Worm (Caenorhabditis elegans) whole organism, L3 larva: ENCODE data around the gene F59B8.1.

Source experiments
- R02D3.7 ChIP-seq: fragments of 150-350 bp; optimal IDR thresholded peaks from 2 replicates; lab custom pipeline; 2014; ENCODE audit warnings: missing biosample characterization, missing genetic modification characterization
- aly-2 ChIP-seq: fragments of 150-350 bp; optimal IDR thresholded peaks from 2 replicates; lab custom pipeline; 2014; ENCODE audit warnings: missing biosample characterization, missing genetic modification characterization
- ama-1 ChIP-seq: fragments of 150-350 bp; optimal IDR thresholded peaks from 2 replicates; lab custom pipeline; 2018
- ceh-28 ChIP-seq: fragments of 150-350 bp; optimal IDR thresholded peaks from 2 replicates; lab custom pipeline; 2014; ENCODE audit warnings: missing biosample characterization, missing genetic modification reagents, missing genetic modification characterization
- ceh-9 ChIP-seq: sonication (generic microtip); optimal IDR thresholded peaks from 2 replicates; lab custom pipeline; 2018; ENCODE audit warnings: missing biosample characterization, missing genetic modification characterization
- egl-5 ChIP-seq: fragments of 150-350 bp; optimal IDR thresholded peaks from 2 replicates; lab custom pipeline; 2017; ENCODE audit warnings: missing biosample characterization, missing genetic modification reagents, missing genetic modification characterization, inconsistent platforms
- elt-1 ChIP-seq: fragments of 150-350 bp; optimal IDR thresholded peaks from 2 replicates; lab custom pipeline; 2014; ENCODE audit warnings: missing biosample characterization, missing genetic modification characterization
- elt-2 ChIP-seq: sonication (generic microtip); optimal IDR thresholded peaks from 2 replicates; lab custom pipeline; 2016; ENCODE audit warnings: missing genetic modification reagents, mild to moderate bottlenecking, missing genetic modification characterization, missing compliant biosample characterization
- elt-3 ChIP-seq, 3 experiments: fragments of 150-350 bp in 1 of 3; sonication (generic microtip) in 2 of 3; optimal IDR thresholded peaks; 2 replicates in 2 of 3; 4 replicates in 1 of 3; lab custom pipeline; 2014 to 2017; ENCODE audit warnings: missing biosample characterization in 3 of 3, missing genetic modification characterization in 3 of 3
- eor-1 ChIP-seq, 2 experiments: fragments of 150-350 bp; optimal IDR thresholded peaks; 2 replicates each; lab custom pipeline; 2014 to 2018; ENCODE audit warnings: missing biosample characterization in 2 of 2, missing genetic modification characterization in 2 of 2
- fkh-10 ChIP-seq: sonication (generic microtip); optimal IDR thresholded peaks from 2 replicates; lab custom pipeline; 2017; ENCODE audit warnings: missing biosample characterization, missing genetic modification reagents, missing genetic modification characterization
- fkh-2 ChIP-seq: fragments of 150-350 bp; optimal IDR thresholded peaks from 2 replicates; lab custom pipeline; 2014; ENCODE audit warnings: missing biosample characterization, missing genetic modification reagents, missing genetic modification characterization
- fos-1 ChIP-seq: fragments of 150-350 bp; optimal IDR thresholded peaks from 2 replicates; lab custom pipeline; 2014; ENCODE audit warnings: missing biosample characterization, missing genetic modification characterization
- hmg-11 ChIP-seq: sonication (generic microtip); optimal IDR thresholded peaks from 2 replicates; lab custom pipeline; 2016; ENCODE audit warnings: missing genetic modification characterization, missing compliant biosample characterization
- jun-1 ChIP-seq: fragments of 150-350 bp; optimal IDR thresholded peaks from 2 replicates; lab custom pipeline; 2014; ENCODE audit warnings: missing biosample characterization, missing genetic modification reagents, missing genetic modification characterization
- lin-15B ChIP-seq: fragments of 150-350 bp; optimal IDR thresholded peaks from 2 replicates; lab custom pipeline; 2014; ENCODE audit warnings: missing biosample characterization, missing genetic modification characterization
- lin-39 ChIP-seq: fragments of 150-350 bp; optimal IDR thresholded peaks from 2 replicates; lab custom pipeline; 2018; ENCODE audit warnings: missing biosample characterization, missing genetic modification reagents, missing genetic modification characterization
- lsy-12 ChIP-seq: sonication (generic microtip); optimal IDR thresholded peaks from 2 replicates; lab custom pipeline; 2016; ENCODE audit warnings: mild to moderate bottlenecking, missing genetic modification characterization, missing compliant biosample characterization
- nfya-1 ChIP-seq: sonication (generic microtip); optimal IDR thresholded peaks from 2 replicates; lab custom pipeline; 2017; ENCODE audit warnings: missing genetic modification characterization, mild to moderate bottlenecking, missing compliant biosample characterization, antibody characterized with exemption, moderate library complexity; ENCODE audit not compliant: insufficient read depth
- nhr-11 ChIP-seq: fragments of 150-350 bp; optimal IDR thresholded peaks from 2 replicates; lab custom pipeline; 2014; ENCODE audit warnings: missing biosample characterization, missing genetic modification characterization
- nhr-12 ChIP-seq: fragments of 150-350 bp; optimal IDR thresholded peaks from 2 replicates; lab custom pipeline; 2014; ENCODE audit warnings: missing biosample characterization, missing genetic modification characterization
- nhr-23 ChIP-seq: fragments of 150-350 bp; optimal IDR thresholded peaks from 2 replicates; lab custom pipeline; 2014; ENCODE audit warnings: missing biosample characterization, missing genetic modification reagents, missing genetic modification characterization
- nhr-237 ChIP-seq: fragments of 150-350 bp; optimal IDR thresholded peaks from 2 replicates; lab custom pipeline; 2014; ENCODE audit warnings: missing biosample characterization, missing genetic modification characterization
- nhr-25 ChIP-seq: sonication (generic microtip); optimal IDR thresholded peaks from 2 replicates; lab custom pipeline; 2017; ENCODE audit warnings: missing biosample characterization, missing genetic modification characterization
- nhr-43 ChIP-seq: sonication (generic microtip); optimal IDR thresholded peaks from 2 replicates; lab custom pipeline; 2016; ENCODE audit warnings: mild to moderate bottlenecking, missing genetic modification characterization, missing compliant biosample characterization; ENCODE audit not compliant: poor library complexity, severe bottlenecking
- nhr-67 ChIP-seq: fragments of 150-350 bp; optimal IDR thresholded peaks from 2 replicates; lab custom pipeline; 2014; ENCODE audit warnings: missing biosample characterization, missing genetic modification characterization
- nhr-76 ChIP-seq: fragments of 150-350 bp; sonication (generic microtip); optimal IDR thresholded peaks from 5 replicates; lab custom pipeline; 2014; ENCODE audit warnings: missing biosample characterization, missing genetic modification characterization
- pqm-1 ChIP-seq: fragments of 150-350 bp; optimal IDR thresholded peaks from 2 replicates; lab custom pipeline; 2017; ENCODE audit warnings: missing biosample characterization, missing genetic modification characterization, inconsistent platforms
- sea-2 ChIP-seq: fragments of 150-350 bp; sonication (generic microtip); optimal IDR thresholded peaks from 4 replicates; lab custom pipeline; 2014; ENCODE audit warnings: missing biosample characterization, missing genetic modification reagents, missing genetic modification characterization
- skn-1 ChIP-seq: fragments of 150-350 bp; optimal IDR thresholded peaks from 2 replicates; lab custom pipeline; 2014; ENCODE audit warnings: missing biosample characterization, missing genetic modification characterization
- snpc-4 ChIP-seq: fragments of 150-350 bp; optimal IDR thresholded peaks from 2 replicates; lab custom pipeline; 2014; ENCODE audit warnings: missing biosample characterization, missing genetic modification characterization
- unc-62 ChIP-seq: fragments of 150-350 bp; sonication (generic microtip); optimal IDR thresholded peaks from 4 replicates; lab custom pipeline; 2014; ENCODE audit warnings: missing biosample characterization, missing genetic modification reagents, missing genetic modification characterization
- ztf-11 ChIP-seq: fragments of 150-350 bp; optimal IDR thresholded peaks from 2 replicates; lab custom pipeline; 2014; ENCODE audit warnings: missing biosample characterization, missing genetic modification characterization
- ztf-4 ChIP-seq: fragments of 150-350 bp; optimal IDR thresholded peaks from 2 replicates; lab custom pipeline; 2014; ENCODE audit warnings: missing biosample characterization, missing genetic modification characterization

The F59B8.1 gene

DNA sequence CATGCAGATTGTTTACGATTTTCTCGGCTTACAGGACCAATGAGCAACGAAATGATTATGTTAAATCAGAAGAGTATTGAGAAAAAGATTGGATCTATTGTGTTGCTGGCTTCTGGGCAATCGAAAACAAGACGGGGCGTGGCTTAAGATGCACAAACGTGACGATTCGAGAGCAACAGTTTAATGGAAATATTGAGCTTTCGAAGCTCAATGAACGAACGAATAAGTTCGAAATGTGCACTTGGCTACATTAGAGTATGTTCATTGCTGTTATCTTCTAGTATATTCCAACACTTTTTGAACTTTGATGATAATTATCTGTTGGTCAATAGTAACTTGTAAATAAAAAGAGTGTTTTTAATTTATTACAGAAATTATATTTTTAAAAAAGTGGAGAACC, 17.3 kb downstream of the F59B8.1 start, which contains the start of gene hsp-12.3:
hsp-12.3 (minus strand) TSS at position 101 of the 400 bp plus-strand sequence.
- no peak for TF ChIP-seq ztf-4 (tag; lab: Kevin White, UChicago)
- TF ChIP-seq eor-1 (tag; optimal IDR thresholded peaks at IDR 0.05; lab: Kevin White, UChicago) = no peak
- no peak for TF ChIP-seq skn-1 (tag; lab: Kevin White, UChicago)
- TF ChIP-seq lin-39 = no peak

DNA sequence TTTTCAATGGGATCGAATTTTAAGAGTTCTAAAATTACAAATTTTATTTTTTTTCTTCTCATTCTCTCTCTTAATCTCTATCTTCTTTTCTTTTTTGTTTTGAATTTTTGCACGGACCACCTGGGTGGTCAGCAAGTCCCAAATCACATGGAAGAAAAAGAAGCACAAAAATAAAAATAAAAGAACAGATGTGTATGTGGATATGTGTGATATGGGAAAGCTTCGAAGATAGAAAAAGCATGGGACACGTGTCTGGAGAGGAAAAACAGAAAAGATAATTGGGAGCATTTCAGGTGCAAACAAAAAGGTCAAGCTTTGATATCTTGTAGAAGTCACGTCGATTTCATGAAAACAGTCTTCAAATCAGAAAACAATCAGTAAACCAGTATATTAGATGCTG, 19.1 kb downstream of the F59B8.1 start, which contains the start of gene hsp-12.6:
hsp-12.6 (minus strand) TSS at position 20 of the 400 bp plus-strand sequence.
- TF ChIP-seq nhr-237 (tag; lab: Kevin White, UChicago) (no peak), ztf-4 (tag; lab: Kevin White, UChicago) (no peak), sea-2 (GFP tag; lab: Kevin White, UChicago) (no peak), fos-1 (tag; lab: Kevin White, UChicago) (no peak), lin-15B (tag; lab: Kevin White, UChicago) (no peak), lsy-12 (tag; lab: Kevin White, UChicago) (no peak), nhr-43 (tag; lab: Kevin White, UChicago) (no peak), elt-3 (tag; optimal IDR thresholded peaks at IDR 0.05; lab: Kevin White, UChicago) (no peak), nhr-76 (no peak), ceh-9 (tag; lab: Kevin White, UChicago) (no peak), nhr-11 (tag; lab: Kevin White, UChicago) (no peak), nhr-12 (tag; lab: Kevin White, UChicago) (no peak), unc-62 (GFP tag; lab: Kevin White, UChicago) (no peak), ceh-28 (tag; lab: Kevin White, UChicago) (no peak), elt-1 (tag; lab: Kevin White, UChicago) (no peak)
- TF ChIP-seq, all 47 proteins: peak for 0

DNA sequence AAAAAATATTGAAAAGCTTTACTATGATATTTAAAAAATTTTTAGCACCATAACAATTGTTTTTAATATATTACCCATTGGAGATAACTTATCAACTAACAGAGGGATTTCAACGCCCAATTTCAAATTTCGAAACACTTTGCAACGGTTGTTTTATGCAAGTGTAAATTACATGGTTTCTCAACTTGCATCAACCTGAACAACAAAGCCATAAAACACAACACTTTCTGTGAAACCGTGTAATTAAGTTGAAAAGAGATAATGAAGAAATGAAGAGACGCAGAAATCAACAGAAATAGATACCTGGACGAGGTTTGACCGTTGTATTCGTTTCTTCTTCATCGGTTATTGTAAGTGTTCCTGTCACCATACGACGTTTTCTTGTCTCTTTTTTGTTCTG, 22.3 kb downstream of the F59B8.1 start, which contains the start of gene cpin-1:
cpin-1 (plus strand) TSS at position 301 of the 400 bp plus-strand sequence.
- TF ChIP-seq nhr-25 (tag; lab: Kevin White, UChicago) (peak; percentile 3), snpc-4 (tag; lab: Kevin White, UChicago) (no peak)

DNA sequence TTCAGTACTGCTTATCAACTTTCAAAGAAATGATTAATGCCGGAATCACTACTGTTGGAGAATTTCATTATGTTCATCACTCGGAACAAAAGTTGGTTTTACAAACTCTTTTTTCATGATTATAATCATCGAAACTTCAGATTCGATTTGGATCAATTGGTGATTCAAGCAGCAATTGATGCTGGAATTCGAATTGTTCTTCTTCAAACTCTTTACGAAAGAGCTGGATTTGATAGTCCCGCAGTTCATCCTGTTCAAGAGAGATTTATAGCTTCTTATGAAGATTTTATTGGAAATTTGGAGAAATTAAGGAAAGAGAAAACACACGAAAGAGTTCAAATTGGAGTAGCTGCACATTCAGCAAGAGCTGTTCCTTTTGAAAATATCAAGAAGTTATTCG, 23.8 kb downstream of the F59B8.1 start:
- TF ChIP-seq hmg-11 (tag; lab: Kevin White, UChicago) = no peak
- TF ChIP-seq elt-2 (tag; lab: Kevin White, UChicago) = no peak
- no peak for TF ChIP-seq ztf-4 (tag; lab: Kevin White, UChicago)
- no peak for TF ChIP-seq fos-1 (tag; lab: Kevin White, UChicago)
- no peak for TF ChIP-seq lsy-12 (tag; lab: Kevin White, UChicago)
- no peak for TF ChIP-seq egl-5
- no peak for TF ChIP-seq nhr-23 (tag; lab: Kevin White, UChicago)
- no peak for TF ChIP-seq sea-2 (GFP tag; lab: Kevin White, UChicago)
- TF ChIP-seq aly-2 (tag; lab: Kevin White, UChicago) = no peak
- TF ChIP-seq fkh-2 (tag; lab: Kevin White, UChicago) = no peak
- no peak for TF ChIP-seq nhr-76
- no peak for TF ChIP-seq lin-39
- TF ChIP-seq eor-1 (tag; optimal IDR thresholded peaks at IDR 0.05; lab: Kevin White, UChicago) = no peak
- no peak for TF ChIP-seq ama-1
- TF ChIP-seq lin-15B (tag; lab: Kevin White, UChicago) = no peak
- TF ChIP-seq nhr-11 (tag; lab: Kevin White, UChicago) = no peak
- TF ChIP-seq nhr-67 (tag; lab: Kevin White, UChicago) = no peak
- TF ChIP-seq R02D3.7 (tag; lab: Kevin White, UChicago) = no peak
- TF ChIP-seq elt-1 (tag; lab: Kevin White, UChicago) = no peak
- TF ChIP-seq, all 47 proteins: peak for 0

DNA sequence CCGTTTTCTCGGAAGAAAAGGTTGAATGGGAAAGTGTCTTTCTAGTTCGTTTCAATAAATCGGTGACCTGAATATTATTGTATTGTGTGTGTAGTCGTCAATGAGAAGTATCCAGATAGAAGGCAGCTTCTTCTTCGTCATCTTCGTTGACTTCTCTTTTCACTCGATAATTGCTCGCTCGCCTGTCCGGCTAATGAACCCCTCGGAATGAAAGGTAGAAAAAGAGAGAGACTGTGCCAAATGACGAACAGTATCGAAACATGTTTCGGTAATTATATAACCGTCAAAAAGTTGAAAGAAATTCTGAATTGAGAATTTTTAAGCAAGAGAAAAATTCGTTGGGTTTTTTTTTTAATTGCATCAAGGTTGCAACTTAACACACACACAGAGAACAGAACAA, 29.3 kb downstream of the F59B8.1 start, which contains the start of gene cutl-17:
cutl-17 (minus strand) TSS at position 101 of the 400 bp plus-strand sequence.
- TF ChIP-seq elt-2 (tag; lab: Kevin White, UChicago) (no peak), ztf-11 (no peak), nhr-12 (tag; lab: Kevin White, UChicago) (no peak), fkh-2 (tag; lab: Kevin White, UChicago) (no peak), elt-1 (tag; lab: Kevin White, UChicago) (no peak), pqm-1 (tag; lab: Kevin White, UChicago) (no peak), lin-15B (tag; lab: Kevin White, UChicago) (no peak), nfya-1 (tag; lab: Kevin White, UChicago) (no peak), ztf-4 (tag; lab: Kevin White, UChicago) (no peak), egl-5 (no peak), nhr-11 (tag; lab: Kevin White, UChicago) (no peak), unc-62 (GFP tag; lab: Kevin White, UChicago) (no peak), jun-1 (tag; lab: Kevin White, UChicago) (no peak), fkh-10 (GFP tag; lab: Kevin White, UChicago) (no peak), fos-1 (tag; lab: Kevin White, UChicago) (no peak)
